Worm (Caenorhabditis elegans) whole organism, young adult: ENCODE data around the gene F02D8.9.

Experiments used
- B0035.1 ChIP-seq: sonication (generic microtip); optimal IDR thresholded peaks from 2 replicates; lab custom pipeline; 2016; ENCODE audit warnings: missing genetic modification characterization, mild to moderate bottlenecking, missing compliant biosample characterization, missing genotype, missing genetic modification reagents
- C17E4.6 ChIP-seq: fragments of 200-800 bp; sonication (Bioruptor generic); IDR thresholded peaks from 2 replicates; pipeline ENCODE4 v1.3.6; 2022; ENCODE audit warnings: missing genetic modification reagents, missing genetic modification characterization, missing compliant biosample characterization
- D2030.7 ChIP-seq: fragments of 200-800 bp; sonication (Bioruptor generic); IDR thresholded peaks from 2 replicates; pipeline ENCODE4 v1.3.6; 2022; ENCODE audit warnings: missing genetic modification reagents, missing genetic modification characterization, missing compliant biosample characterization
- F22D6.2 ChIP-seq: sonication (generic microtip); optimal IDR thresholded peaks from 2 replicates; lab custom pipeline; 2016; ENCODE audit warnings: mild to moderate bottlenecking, missing genetic modification characterization, missing compliant biosample characterization
- F39B2.1 ChIP-seq: fragments of 200-800 bp; sonication (Bioruptor generic); IDR thresholded peaks from 2 replicates; pipeline ENCODE4 v1.3.6; 2022; ENCODE audit warnings: missing genetic modification reagents, missing genetic modification characterization, missing compliant biosample characterization
- K12H6.12 ChIP-seq: fragments of 200-800 bp; sonication (Bioruptor generic); optimal IDR thresholded peaks from 2 replicates; lab custom pipeline; 2018; ENCODE audit warnings: mild to moderate bottlenecking, missing genetic modification characterization, missing compliant biosample characterization
- Y53F4B.3 ChIP-seq: fragments of 200-800 bp; sonication (Bioruptor generic); IDR thresholded peaks from 2 replicates; pipeline ENCODE4 v1.3.6; 2022; ENCODE audit warnings: missing genetic modification reagents, missing genetic modification characterization, missing compliant biosample characterization
- Y53G8AR.9 ChIP-seq: fragments of 200-800 bp; sonication (Bioruptor generic); conservative IDR thresholded peaks from 2 replicates; pipeline ENCODE4 v1.3.6; 2022; ENCODE audit warnings: missing genetic modification reagents, missing genetic modification characterization, missing compliant biosample characterization
- Y56A3A.18 ChIP-seq: fragments of 200-800 bp; sonication (Bioruptor generic); IDR thresholded peaks from 2 replicates; pipeline ENCODE4 v1.3.6; 2022; ENCODE audit warnings: missing genetic modification reagents, missing genetic modification characterization, missing compliant biosample characterization
- ZK185.1 ChIP-seq: sonication (generic microtip); optimal IDR thresholded peaks from 2 replicates; lab custom pipeline; 2016; ENCODE audit warnings: mild to moderate bottlenecking, missing genetic modification characterization, missing compliant biosample characterization; ENCODE audit not compliant: poor library complexity, severe bottlenecking
- ama-1 ChIP-seq, 3 experiments: fragments of 150-350 bp in 1 of 3; sonication (generic microtip) in 2 of 3; optimal IDR thresholded peaks; 2 replicates each; lab custom pipeline; 2014 to 2018; ENCODE audit warnings: missing biosample characterization in 2 of 3, missing genetic modification characterization in 2 of 3, missing genetic modification reagents in 2 of 3
- athp-1 ChIP-seq: sonication (generic microtip); optimal IDR thresholded peaks from 2 replicates; lab custom pipeline; 2017; ENCODE audit warnings: mild to moderate bottlenecking, missing genetic modification characterization, missing compliant biosample characterization
- attf-6 ChIP-seq: fragments of 200-800 bp; sonication (Bioruptor generic); IDR thresholded peaks from 2 replicates; pipeline ENCODE4 v1.3.6; 2022; ENCODE audit warnings: missing genetic modification reagents, missing genetic modification characterization, missing compliant biosample characterization
- die-1 ChIP-seq: sonication (generic microtip); optimal IDR thresholded peaks from 2 replicates; lab custom pipeline; 2016; ENCODE audit warnings: missing genotype, mild to moderate bottlenecking, missing genetic modification characterization, missing compliant biosample characterization
- egl-18 ChIP-seq: fragments of 200-800 bp; sonication (Bioruptor generic); IDR thresholded peaks from 2 replicates; pipeline ENCODE4 v1.3.6; 2022; ENCODE audit warnings: missing genetic modification reagents, missing genetic modification characterization, missing compliant biosample characterization
- ekl-4 ChIP-seq: fragments of 200-800 bp; sonication (Bioruptor generic); IDR thresholded peaks from 2 replicates; pipeline ENCODE4 v1.3.6; 2022; ENCODE audit warnings: missing genetic modification reagents, missing genetic modification characterization, missing compliant biosample characterization
- him-1 ChIP-seq: sonication (generic microtip); optimal IDR thresholded peaks from 2 replicates; lab custom pipeline; 2016; ENCODE audit warnings: missing genotype, missing genetic modification reagents, missing genetic modification characterization, missing compliant biosample characterization
- hlh-26 ChIP-seq: fragments of 200-800 bp; sonication (Bioruptor generic); conservative IDR thresholded peaks from 2 replicates; pipeline ENCODE4 v1.3.6; 2022; ENCODE audit warnings: missing genetic modification reagents, missing genetic modification characterization, missing compliant biosample characterization
- lin-35 ChIP-seq, 3 experiments: fragments of 150-350 bp in 2 of 3; sonication (generic microtip) in 1 of 3; optimal IDR thresholded peaks; 2 replicates each; lab custom pipeline; 2014 to 2018; ENCODE audit warnings: missing biosample characterization in 3 of 3, missing genetic modification characterization in 3 of 3, missing genetic modification reagents in 3 of 3
- lsl-1 ChIP-seq: fragments of 200-800 bp; sonication (Bioruptor generic); optimal IDR thresholded peaks from 2 replicates; lab custom pipeline; 2018; ENCODE audit warnings: mild to moderate bottlenecking, missing genetic modification characterization, moderate library complexity, missing compliant biosample characterization
- lsy-27 ChIP-seq: sonication (generic microtip); optimal IDR thresholded peaks from 2 replicates; lab custom pipeline; 2017; ENCODE audit warnings: missing genetic modification characterization, mild to moderate bottlenecking, missing compliant biosample characterization, antibody characterized with exemption, missing genotype, borderline replicate concordance; ENCODE audit not compliant: insufficient read depth
- madf-8 ChIP-seq: fragments of 200-800 bp; sonication (Bioruptor generic); conservative IDR thresholded peaks from 2 replicates; pipeline ENCODE4 v1.3.6; 2022; ENCODE audit warnings: missing genetic modification reagents, missing genetic modification characterization, missing compliant biosample characterization
- nfya-1 ChIP-seq: sonication (generic microtip); optimal IDR thresholded peaks from 2 replicates; lab custom pipeline; 2017; ENCODE audit warnings: antibody characterized with exemption, missing compliant biosample characterization, missing genetic modification characterization, borderline replicate concordance; ENCODE audit not compliant: insufficient read depth
- nfya-2 ChIP-seq: fragments of 200-800 bp; sonication (Bioruptor generic); IDR thresholded peaks from 2 replicates; pipeline ENCODE4 v1.3.6; 2022; ENCODE audit warnings: missing genetic modification reagents, missing genetic modification characterization, missing compliant biosample characterization
- nfyb-1 ChIP-seq: fragments of 200-800 bp; sonication (Bioruptor generic); IDR thresholded peaks from 2 replicates; pipeline ENCODE4 v1.3.6; 2022; ENCODE audit warnings: missing genetic modification reagents, missing genetic modification characterization, missing compliant biosample characterization
- nhr-80 ChIP-seq: sonication (generic microtip); optimal IDR thresholded peaks from 2 replicates; lab custom pipeline; 2016; ENCODE audit warnings: missing genetic modification characterization, missing compliant biosample characterization
- pbrm-1 ChIP-seq: fragments of 200-800 bp; sonication (Bioruptor generic); IDR thresholded peaks from 2 replicates; pipeline ENCODE4 v1.3.6; 2022; ENCODE audit warnings: missing genetic modification reagents, missing genetic modification characterization, missing compliant biosample characterization
- rpc-1 ChIP-seq, 2 experiments: fragments of 150-350 bp in 1 of 2; sonication (generic microtip) in 1 of 2; optimal IDR thresholded peaks; 2 replicates each; lab custom pipeline; 2014 to 2018; ENCODE audit warnings: missing biosample characterization in 1 of 2, missing genetic modification characterization in 1 of 2, missing genetic modification reagents in 1 of 2, missing genotype in 1 of 2
- tlf-1 ChIP-seq: fragments of 200-800 bp; sonication (Bioruptor generic); optimal IDR thresholded peaks from 2 replicates; lab custom pipeline; 2018; ENCODE audit warnings: mild to moderate bottlenecking, missing genetic modification characterization, missing compliant biosample characterization
- ztf-25 ChIP-seq: fragments of 200-800 bp; sonication (Bioruptor generic); IDR thresholded peaks from 2 replicates; pipeline ENCODE4 v1.3.6; 2022; ENCODE audit warnings: missing genetic modification reagents, missing genetic modification characterization, missing compliant biosample characterization
- ztf-26 ChIP-seq: sonication (generic microtip); optimal IDR thresholded peaks from 2 replicates; lab custom pipeline; 2017; ENCODE audit warnings: missing genetic modification characterization, missing compliant biosample characterization
- ztf-6 ChIP-seq: fragments of 200-800 bp; sonication (Bioruptor generic); IDR thresholded peaks from 2 replicates; pipeline ENCODE4 v1.3.6; 2022; ENCODE audit warnings: missing genetic modification reagents, missing genetic modification characterization, missing compliant biosample characterization

The F02D8.9 gene

DNA sequence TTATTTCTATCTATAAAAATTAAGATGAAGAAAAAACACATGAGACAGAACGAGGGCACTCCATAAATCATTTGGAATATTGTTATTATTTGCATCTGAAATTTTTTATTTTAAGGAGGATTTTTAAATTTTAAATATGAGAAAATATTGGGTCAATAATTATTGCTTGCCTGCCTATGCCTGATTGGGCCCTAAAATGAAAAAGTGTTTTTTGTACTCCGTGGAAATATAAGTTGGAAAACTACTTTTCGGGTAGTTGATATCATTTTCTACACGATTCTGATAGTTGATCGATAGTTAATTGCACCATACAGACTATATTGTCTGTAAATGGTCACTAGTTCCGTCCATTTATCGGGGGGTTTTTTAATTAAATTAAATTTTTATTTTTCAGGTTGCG lies 27.3 kb downstream of the F02D8.9 start, which contains the start of gene srg-55:
Gene srg-55 (minus strand): TSS at position 101 of the 400 bp plus-strand sequence.
- no peak for TF ChIP-seq ama-1 (optimal IDR thresholded peaks at IDR 0.05; lab: Kevin White, UChicago)
- TF ChIP-seq ama-1 (GFP tag; optimal IDR thresholded peaks at IDR 0.05; lab: Kevin White, UChicago), result no peak
- TF ChIP-seq K12H6.12, result no peak
- TF ChIP-seq, all 124 proteins: peak for 0

DNA sequence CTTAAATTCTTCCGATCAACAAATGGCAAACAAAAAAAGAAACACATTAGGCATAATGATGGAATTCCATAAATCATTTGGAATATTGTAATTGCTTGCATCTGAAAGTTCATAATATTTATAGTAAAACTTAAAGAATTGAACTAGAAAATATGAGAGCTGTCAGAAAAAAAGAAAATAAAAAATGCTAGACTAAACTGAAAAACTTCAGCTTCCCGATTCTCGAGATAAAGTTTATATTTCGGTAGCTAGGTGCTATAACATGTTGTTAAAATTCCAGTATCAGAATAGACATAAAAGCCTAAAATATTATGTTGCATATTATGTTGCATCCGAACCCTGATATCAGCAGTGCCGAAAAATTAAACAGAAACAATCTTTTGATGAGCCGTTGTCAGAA lies 31.5 kb downstream of the F02D8.9 start, which contains the start of gene srg-54:
Gene srg-54 (minus strand): TSS at position 101 of the 400 bp plus-strand sequence.
- TF ChIP-seq nfyb-1 (GFP tag; lab: Robert Waterston, UW), result no peak
- TF ChIP-seq lsl-1 (GFP tag; lab: Kevin White, UChicago), result no peak
- TF ChIP-seq rpc-1 (optimal IDR thresholded peaks at IDR 0.05; lab: Kevin White, UChicago), result no peak
- no peak for TF ChIP-seq rpc-1 (tag; optimal IDR thresholded peaks at IDR 0.05; lab: Kevin White, UChicago)
- TF ChIP-seq hlh-26 (GFP tag; lab: Robert Waterston, UW), result no peak
- TF ChIP-seq C17E4.6 (GFP tag; lab: Robert Waterston, UW), result no peak
- no peak for TF ChIP-seq F22D6.2 (tag; lab: Kevin White, UChicago)
- TF ChIP-seq B0035.1 (tag; lab: Kevin White, UChicago), result no peak
- no peak for TF ChIP-seq attf-6 (GFP tag; lab: Robert Waterston, UW)

DNA sequence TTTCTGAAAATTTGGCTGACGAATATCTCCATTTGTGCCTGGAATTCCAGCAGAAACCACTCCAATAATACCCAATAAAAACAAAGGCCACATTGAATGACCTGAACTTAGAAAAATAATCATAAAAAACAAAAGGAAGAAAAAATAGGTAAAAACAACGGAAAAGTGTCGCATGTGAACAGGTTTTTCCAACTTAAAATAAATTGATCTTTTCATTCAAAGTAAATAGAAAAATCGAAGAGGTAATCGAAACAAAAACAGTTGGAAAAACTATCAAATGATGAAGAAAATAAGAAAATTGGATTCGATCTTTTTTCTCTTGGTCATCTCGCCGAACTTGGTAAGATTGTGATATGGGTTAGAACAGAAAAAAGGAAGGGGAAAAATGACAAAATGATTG lies 34.1 kb downstream of the F02D8.9 start, which contains the start of gene zmp-4:
Gene zmp-4 (minus strand): TSS at position 101 of the 400 bp plus-strand sequence.
- TF ChIP-seq ztf-6 (GFP tag; lab: Robert Waterston, UW), result no peak

DNA sequence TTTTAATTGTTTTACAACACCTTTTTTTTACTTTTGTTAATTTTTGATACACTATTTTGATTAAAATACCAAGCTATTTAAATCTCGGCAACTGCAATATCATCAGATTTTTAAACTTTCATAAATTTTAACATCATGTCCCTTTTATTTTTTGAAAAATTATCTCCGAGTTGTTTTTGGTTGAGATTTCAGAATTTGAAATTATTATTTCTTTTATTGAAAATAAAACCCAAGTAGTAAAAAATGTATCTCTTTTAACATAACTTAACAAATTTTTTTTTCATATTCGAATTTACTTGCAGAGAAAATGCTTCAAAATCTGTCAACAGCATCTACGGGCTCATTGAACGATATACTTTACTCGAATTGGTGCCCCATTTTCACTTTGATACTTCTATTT lies 40.0 kb downstream of the F02D8.9 start, which contains the start of gene H12D21.11:
Gene H12D21.11 (plus strand): TSS at position 301 of the 400 bp plus-strand sequence.
- TF ChIP-seq ekl-4 (no peak), athp-1 (no peak), die-1 (tag; lab: Kevin White, UChicago) (no peak), tlf-1 (GFP tag; lab: Kevin White, UChicago) (no peak), nhr-80 (tag; lab: Kevin White, UChicago) (no peak), him-1 (tag; lab: Kevin White, UChicago) (no peak), Y56A3A.18 (GFP tag; lab: Robert Waterston, UW) (no peak), lin-35 (GFP tag; optimal IDR thresholded peaks at IDR 0.05; lab: Kevin White, UChicago) (no peak), ZK185.1 (tag; lab: Kevin White, UChicago) (no peak), egl-18 (no peak), nfya-2 (GFP tag; lab: Robert Waterston, UW) (no peak), C17E4.6 (GFP tag; lab: Robert Waterston, UW) (no peak), lsy-27 (tag; lab: Kevin White, UChicago) (no peak), F39B2.1 (no peak), D2030.7 (GFP tag; lab: Robert Waterston, UW) (no peak), Y53G8AR.9 (GFP tag; lab: Robert Waterston, UW) (no peak)

DNA sequence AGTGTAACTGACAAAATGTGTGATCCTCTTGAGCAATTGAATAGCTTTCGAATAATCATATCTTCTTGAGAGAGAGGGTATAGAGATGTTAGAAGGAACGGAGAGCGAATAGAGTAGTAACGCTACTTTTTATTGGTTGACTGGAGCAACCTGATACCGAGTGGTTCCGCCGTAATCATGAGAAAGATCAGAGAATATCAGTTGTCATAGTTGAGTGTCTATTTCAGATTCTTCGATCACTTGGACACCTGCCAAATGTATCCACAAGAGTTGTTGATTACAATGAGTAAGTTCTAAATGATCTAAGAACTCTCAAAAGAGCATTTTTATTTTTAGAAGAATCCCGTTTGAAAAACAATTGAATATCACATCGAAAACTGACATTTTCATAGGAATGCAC lies 44.8 kb downstream of the F02D8.9 start:
- no peak for TF ChIP-seq nfya-2 (GFP tag; lab: Robert Waterston, UW)
- TF ChIP-seq, all 124 proteins: peak for 0

DNA sequence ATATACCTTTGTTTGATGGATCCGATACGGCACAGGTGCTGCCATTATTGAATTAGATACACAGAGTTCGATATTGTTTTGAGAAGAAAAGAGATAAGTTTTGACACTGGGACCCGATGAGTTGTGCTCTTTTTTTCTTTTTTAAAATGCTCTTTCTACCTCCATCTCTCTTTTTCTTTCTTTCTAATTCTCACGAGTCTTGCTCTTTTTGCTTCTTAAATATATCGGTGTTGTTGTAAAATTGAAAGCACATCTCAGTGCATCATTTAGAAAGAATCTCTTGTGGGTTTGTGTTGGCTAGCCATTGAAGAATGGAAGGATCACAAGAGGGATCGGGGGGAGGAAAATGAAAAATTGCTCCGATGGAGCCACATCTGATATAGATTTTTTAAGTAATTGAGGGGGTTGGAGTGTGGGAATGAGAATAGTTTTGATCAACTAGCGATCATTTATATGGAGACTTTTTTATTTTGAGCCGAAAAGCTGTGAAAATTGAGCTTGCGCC lies 46.2 kb downstream of the F02D8.9 start, which contains the start of gene H12D21.9:
Gene H12D21.9 (minus strand): TSS at position 148 of the 505 bp plus-strand sequence.
- no peak for TF ChIP-seq ztf-26
- no peak for TF ChIP-seq madf-8 (GFP tag; lab: Robert Waterston, UW)
- TF ChIP-seq ztf-25 (GFP tag; lab: Robert Waterston, UW), result no peak
- TF ChIP-seq Y53F4B.3, result no peak
- TF ChIP-seq nfya-1 (tag; lab: Kevin White, UChicago), result no peak
- TF ChIP-seq C17E4.6 (GFP tag; lab: Robert Waterston, UW), result no peak
- TF ChIP-seq pbrm-1 (GFP tag; lab: Robert Waterston, UW), result no peak
